Worm (Caenorhabditis elegans) whole organism, L1 larva: ENCODE results near the gene srz-19.

Experiments
- aly-2 ChIP-seq: fragments of 150-350 bp; optimal IDR thresholded peaks from 2 replicates; lab custom pipeline; 2014; ENCODE audit warnings: missing biosample characterization, missing genetic modification characterization
- ceh-88 ChIP-seq: fragments of 200-800 bp; sonication (Bioruptor generic); IDR thresholded peaks from 2 replicates; pipeline ENCODE4 v1.3.6; 2022; ENCODE audit warnings: missing genetic modification characterization, missing compliant biosample characterization
- ceh-90 ChIP-seq: sonication (generic microtip); optimal IDR thresholded peaks from 2 replicates; lab custom pipeline; 2016; ENCODE audit warnings: missing genetic modification characterization, missing compliant biosample characterization
- egl-27 ChIP-seq, 2 experiments: fragments of 150-350 bp in 1 of 2; sonication (generic microtip); optimal IDR thresholded peaks; 3 replicates each; lab custom pipeline; 2017 to 2018; ENCODE audit warnings: missing biosample characterization in 2 of 2, missing genetic modification characterization in 2 of 2, missing genetic modification reagents in 2 of 2
- lin-39 ChIP-seq: fragments of 150-350 bp; optimal IDR thresholded peaks from 2 replicates; lab custom pipeline; 2014; ENCODE audit warnings: missing biosample characterization, missing genetic modification reagents, missing genetic modification characterization
- mab-9 ChIP-seq: fragments of 200-800 bp; sonication (Bioruptor generic); IDR thresholded peaks from 2 replicates; pipeline ENCODE4 v1.3.6; 2022; ENCODE audit warnings: missing genetic modification reagents, missing genetic modification characterization, missing compliant biosample characterization
- mdl-1 ChIP-seq, 2 experiments: fragments of 150-350 bp; optimal IDR thresholded peaks; 2 replicates each; lab custom pipeline; 2014 to 2017; ENCODE audit warnings: missing biosample characterization in 2 of 2, missing genetic modification characterization in 2 of 2, inconsistent platforms in 1 of 2
- mep-1 ChIP-seq: fragments of 150-350 bp; optimal IDR thresholded peaks from 2 replicates; lab custom pipeline; 2014; ENCODE audit warnings: missing biosample characterization, missing genetic modification characterization
- nhr-11 ChIP-seq: fragments of 150-350 bp; optimal IDR thresholded peaks from 2 replicates; lab custom pipeline; 2014; ENCODE audit warnings: missing biosample characterization, missing genetic modification characterization
- sox-4 ChIP-seq: sonication (generic microtip); optimal IDR thresholded peaks from 2 replicates; lab custom pipeline; 2016; ENCODE audit warnings: missing genetic modification characterization, missing compliant biosample characterization
- sup-37 ChIP-seq: fragments of 200-800 bp; sonication (Bioruptor generic); optimal IDR thresholded peaks from 2 replicates; lab custom pipeline; 2018; ENCODE audit warnings: mild to moderate bottlenecking, missing genetic modification characterization, missing compliant biosample characterization
- unc-62 ChIP-seq: fragments of 150-350 bp; optimal IDR thresholded peaks from 2 replicates; lab custom pipeline; 2014; ENCODE audit warnings: missing biosample characterization, missing genetic modification reagents, missing genetic modification characterization
- ztf-11 ChIP-seq, 2 experiments: sonication (generic microtip); optimal IDR thresholded peaks; 2 replicates each; lab custom pipeline; 2016 to 2017; ENCODE audit warnings: missing genetic modification characterization in 2 of 2, missing biosample characterization in 1 of 2, missing compliant biosample characterization in 1 of 2

- no peak for TF ChIP-seq sup-37 (GFP tag; lab: Kevin White, UChicago)
- TF ChIP-seq nhr-11 (tag; lab: Kevin White, UChicago): no peak
- no peak for TF ChIP-seq ceh-90 (tag; lab: Kevin White, UChicago)
- no peak for TF ChIP-seq mdl-1 (tag; optimal IDR thresholded peaks at IDR 0.05; lab: Kevin White, UChicago)
- TF ChIP-seq mep-1: no peak
- TF ChIP-seq mab-9 (GFP tag; lab: Robert Waterston, UW): no peak
- TF ChIP-seq sox-4 (tag; lab: Kevin White, UChicago): no peak
- no peak for TF ChIP-seq unc-62 (GFP tag; lab: Kevin White, UChicago)
- no peak for TF ChIP-seq aly-2 (tag; lab: Kevin White, UChicago)
- no peak for TF ChIP-seq ceh-88 (GFP tag; lab: Robert Waterston, UW)
- no peak for TF ChIP-seq lin-39 (tag; lab: Kevin White, UChicago)
- TF ChIP-seq ztf-11 (tag; optimal IDR thresholded peaks at IDR 0.05; lab: Kevin White, UChicago): no peak
- TF ChIP-seq egl-27 (tag; optimal IDR thresholded peaks at IDR 0.05; lab: Kevin White, UChicago): no peak
Measured at ce11 chrIV:3894004-3894480, 25.6 kb upstream of the srz-19 start, which contains the start of gene F56D6.8.
